Worm (Caenorhabditis elegans) whole organism, L4 larva: ENCODE measurements around the gene srh-219.

Experiments used
- F44E2.7 ChIP-seq: fragments of 200-800 bp; sonication (Bioruptor generic); IDR thresholded peaks from 2 replicates; pipeline ENCODE4 v2.1.2; 2022; ENCODE audit warnings: missing genetic modification characterization, missing compliant biosample characterization
- F49E8.2 ChIP-seq: sonication (generic microtip); optimal IDR thresholded peaks from 2 replicates; lab custom pipeline; 2016; ENCODE audit warnings: missing compliant biosample characterization, mild to moderate bottlenecking, missing genetic modification characterization, borderline replicate concordance
- ZK546.5 ChIP-seq, 2 experiments: sonication (generic microtip); optimal IDR thresholded peaks; 2 replicates each; lab custom pipeline; 2017; ENCODE audit warnings: missing biosample characterization in 2 of 2, missing genetic modification characterization in 2 of 2
- ama-1 ChIP-seq: fragments of 150-350 bp; optimal IDR thresholded peaks from 2 replicates; lab custom pipeline; 2014; ENCODE audit warnings: inconsistent platforms, mixed read lengths
- ceh-82 ChIP-seq: sonication (generic microtip); optimal IDR thresholded peaks from 2 replicates; lab custom pipeline; 2017; ENCODE audit warnings: missing biosample characterization, missing genetic modification characterization
- lir-3 ChIP-seq: sonication (generic microtip); optimal IDR thresholded peaks from 2 replicates; lab custom pipeline; 2016; ENCODE audit warnings: mild to moderate bottlenecking, missing genetic modification characterization, missing compliant biosample characterization
- madf-5 ChIP-seq, 2 experiments: fragments of 200-800 bp; sonication (Bioruptor generic); IDR thresholded peaks; 2 replicates each; pipeline ENCODE4 v1.3.6; 2022; ENCODE audit warnings: missing compliant biosample characterization in 2 of 2, missing genetic modification characterization in 2 of 2
- nhr-11 ChIP-seq: fragments of 150-350 bp; optimal IDR thresholded peaks from 2 replicates; lab custom pipeline; 2014; ENCODE audit warnings: missing biosample characterization, missing genetic modification characterization
- pqm-1 ChIP-seq: sonication (generic microtip); optimal IDR thresholded peaks from 2 replicates; lab custom pipeline; 2017; ENCODE audit warnings: missing biosample characterization, missing genetic modification characterization
- snpc-4 ChIP-seq: fragments of 150-350 bp; optimal IDR thresholded peaks from 2 replicates; lab custom pipeline; 2014; ENCODE audit warnings: missing biosample characterization, missing genetic modification characterization
- ztf-11 ChIP-seq: fragments of 150-350 bp; optimal IDR thresholded peaks from 2 replicates; lab custom pipeline; 2014; ENCODE audit warnings: missing biosample characterization, missing genetic modification characterization

ce11 chrV:15479107-15479506 lies 16.2 kb upstream of the srh-219 start:
- TF ChIP-seq nhr-11 (tag; lab: Kevin White, UChicago): no peak
- no peak for TF ChIP-seq F49E8.2 (tag; lab: Kevin White, UChicago)
- TF ChIP-seq ceh-82 (tag; lab: Kevin White, UChicago): no peak
- no peak for TF ChIP-seq snpc-4 (tag; lab: Kevin White, UChicago)
- TF ChIP-seq ZK546.5 (tag; optimal IDR thresholded peaks at IDR 0.05; lab: Kevin White, UChicago): no peak
- no peak for TF ChIP-seq ztf-11
- no peak for TF ChIP-seq madf-5 (GFP tag; IDR thresholded peaks at IDR 0.05; lab: Robert Waterston, UW)
- no peak for TF ChIP-seq ama-1 (lab: Kevin White, UChicago)
- peak; percentile 34 for TF ChIP-seq pqm-1
- no peak for TF ChIP-seq lir-3 (tag; lab: Kevin White, UChicago)
- TF ChIP-seq F44E2.7 (GFP tag; lab: Robert Waterston, UW): no peak
